Worm (Caenorhabditis elegans) whole organism, young adult: ENCODE data around the gene Y57G11C.1131.
A peak's percentile ranks its signal among the peaks of the same experiment; 100 is the strongest.

Experiments
- B0336.3 ChIP-seq: fragments of 200-800 bp; sonication (Bioruptor generic); IDR thresholded peaks from 2 replicates; pipeline ENCODE4 v1.3.6; 2022; ENCODE audit warnings: missing genetic modification characterization, missing compliant biosample characterization
- D2030.7 ChIP-seq: fragments of 200-800 bp; sonication (Bioruptor generic); IDR thresholded peaks from 2 replicates; pipeline ENCODE4 v1.3.6; 2022; ENCODE audit warnings: missing genetic modification reagents, missing genetic modification characterization, missing compliant biosample characterization
- F33H1.4 ChIP-seq: fragments of 200-800 bp; sonication (Bioruptor generic); IDR thresholded peaks from 2 replicates; pipeline ENCODE4 v1.3.6; 2022; ENCODE audit warnings: missing genetic modification reagents, missing genetic modification characterization, missing compliant biosample characterization
- F52B5.7 ChIP-seq: sonication (generic microtip); optimal IDR thresholded peaks from 2 replicates; lab custom pipeline; 2016; ENCODE audit warnings: mild to moderate bottlenecking, missing genetic modification characterization, missing compliant biosample characterization
- K12H6.12 ChIP-seq: fragments of 200-800 bp; sonication (Bioruptor generic); optimal IDR thresholded peaks from 2 replicates; lab custom pipeline; 2018; ENCODE audit warnings: mild to moderate bottlenecking, missing genetic modification characterization, missing compliant biosample characterization
- dpl-1 ChIP-seq: fragments of 150-350 bp; optimal IDR thresholded peaks from 2 replicates; lab custom pipeline; 2014; ENCODE audit warnings: missing biosample characterization, missing genetic modification reagents, missing genetic modification characterization
- ets-4 ChIP-seq: fragments of 200-800 bp; sonication (Bioruptor generic); optimal IDR thresholded peaks from 2 replicates; lab custom pipeline; 2018; ENCODE audit warnings: mild to moderate bottlenecking, missing genetic modification characterization, missing compliant biosample characterization
- hmg-1.2 ChIP-seq: fragments of 200-800 bp; sonication (Bioruptor generic); IDR thresholded peaks from 2 replicates; pipeline ENCODE4 v1.3.6; 2022; ENCODE audit warnings: missing genetic modification reagents, missing genetic modification characterization, missing compliant biosample characterization
- let-607 ChIP-seq, 2 experiments: fragments of 200-800 bp in 1 of 2; sonication (Bioruptor generic) in 1 of 2; sonication (generic microtip) in 1 of 2; optimal IDR thresholded peaks; 2 replicates each; lab custom pipeline; 2016 to 2018; ENCODE audit warnings: mild to moderate bottlenecking in 2 of 2, missing compliant biosample characterization in 2 of 2, missing genetic modification characterization in 2 of 2, moderate library complexity in 2 of 2, missing genotype in 1 of 2
- lin-54 ChIP-seq: fragments of 200-800 bp; sonication (Bioruptor generic); optimal IDR thresholded peaks from 2 replicates; lab custom pipeline; 2018; ENCODE audit warnings: mild to moderate bottlenecking, missing genetic modification characterization, missing compliant biosample characterization
- mel-28 ChIP-seq: sonication (generic microtip); optimal IDR thresholded peaks from 2 replicates; lab custom pipeline; 2016; ENCODE audit warnings: borderline replicate concordance, mild to moderate bottlenecking, missing genetic modification characterization, missing compliant biosample characterization
- rcor-1 ChIP-seq: fragments of 200-800 bp; sonication (Bioruptor generic); IDR thresholded peaks from 2 replicates; pipeline ENCODE4 v1.3.6; 2022; ENCODE audit warnings: missing genetic modification reagents, missing genetic modification characterization, missing compliant biosample characterization
- snpc-4 ChIP-seq, 5 experiments: fragments of 150-350 bp in 1 of 5; sonication (generic microtip) in 4 of 5; optimal IDR thresholded peaks; 2 replicates each; lab custom pipeline; 2014 to 2018; ENCODE audit warnings: missing genetic modification characterization in 5 of 5, missing biosample characterization in 3 of 5, antibody characterized with exemption in 2 of 5, mild to moderate bottlenecking in 2 of 5, missing compliant biosample characterization in 2 of 5, missing genotype in 2 of 5, moderate library complexity in 2 of 5, missing genetic modification reagents in 1 of 5

ce11 chrIV:14981311-14981710, 48.5 kb downstream of the Y57G11C.1131 start, which contains the start of gene atln-2:
- TF ChIP-seq lin-54 (no peak), snpc-4 (GFP tag; optimal IDR thresholded peaks at IDR 0.05; lab: Kevin White, UChicago) (no peak), snpc-4 (tag; optimal IDR thresholded peaks at IDR 0.05; lab: Kevin White, UChicago) (peak in 1 of 4 experiments; percentile 44), hmg-1.2 (GFP tag; lab: Robert Waterston, UW) (no peak), rcor-1 (GFP tag; lab: Robert Waterston, UW) (no peak), let-607 (tag; optimal IDR thresholded peaks at IDR 0.05; lab: Kevin White, UChicago) (no peak), B0336.3 (GFP tag; lab: Robert Waterston, UW) (no peak), dpl-1 (no peak), F52B5.7 (no peak), F33H1.4 (no peak), ets-4 (GFP tag; lab: Kevin White, UChicago) (no peak), D2030.7 (GFP tag; lab: Robert Waterston, UW) (no peak), K12H6.12 (tag; lab: Kevin White, UChicago) (no peak), mel-28 (tag; lab: Kevin White, UChicago) (no peak)
